Fruit fly (Drosophila melanogaster) whole organism, embryonic: Measurements from ENCODE around the gene CG31735.

ENCODE experiments used
- ATbp ChIP-seq: fragments of 200-800 bp; sonication (Bioruptor generic); optimal IDR thresholded peaks from 2 replicates; lab custom pipeline; 2017; ENCODE audit warnings: missing biosample characterization, mild to moderate bottlenecking, missing genetic modification characterization, missing genetic modification reagents
- Abd-B ChIP-seq: fragments of 200-800 bp; sonication (Bioruptor generic); optimal IDR thresholded peaks from 2 replicates; lab custom pipeline; 2018; ENCODE audit warnings: missing biosample characterization, mild to moderate bottlenecking, missing genetic modification characterization, moderate library complexity
- Ada2b ChIP-seq: fragments of 200-800 bp; sonication (Bioruptor generic); IDR thresholded peaks from 2 replicates; pipeline ENCODE4 v1.3.6; 2022; ENCODE audit warnings: missing biosample characterization, missing genetic modification characterization
- B-H2 ChIP-seq: fragments of 200-800 bp; sonication (Bioruptor generic); optimal IDR thresholded peaks from 2 replicates; lab custom pipeline; 2018; ENCODE audit warnings: missing biosample characterization, mild to moderate bottlenecking, missing genetic modification characterization
- CG10462 ChIP-seq: fragments of 200-800 bp; sonication (Bioruptor generic); optimal IDR thresholded peaks from 2 replicates; lab custom pipeline; 2016; ENCODE audit warnings: missing biosample characterization, missing genetic modification characterization
- CG10959 ChIP-seq: fragments of 200-800 bp; sonication (Bioruptor generic); IDR thresholded peaks from 2 replicates; pipeline ENCODE4 v1.3.6; 2022; ENCODE audit warnings: missing biosample characterization, missing genetic modification characterization
- CG11247 ChIP-seq: fragments of 200-800 bp; sonication (Bioruptor generic); IDR thresholded peaks from 2 replicates; pipeline ENCODE4 v1.3.6; 2022; ENCODE audit warnings: missing biosample characterization, missing genetic modification characterization
- CG13894 ChIP-seq: fragments of 200-800 bp; sonication (Bioruptor generic); optimal IDR thresholded peaks from 3 replicates; lab custom pipeline; 2018; ENCODE audit warnings: missing biosample characterization, mild to moderate bottlenecking, missing genetic modification characterization, moderate library complexity
- CG14050 ChIP-seq: fragments of 200-800 bp; sonication (Bioruptor generic); IDR thresholded peaks from 3 replicates; pipeline ENCODE4 v1.3.6; 2022; ENCODE audit warnings: missing biosample characterization, missing genetic modification characterization
- CG15073 ChIP-seq: fragments of 200-800 bp; sonication (Bioruptor generic); optimal IDR thresholded peaks from 2 replicates; lab custom pipeline; 2016; ENCODE audit warnings: missing biosample characterization, missing genetic modification characterization
- CG17359 ChIP-seq: fragments of 200-800 bp; sonication (Bioruptor generic); optimal IDR thresholded peaks from 3 replicates; lab custom pipeline; 2018; ENCODE audit warnings: missing biosample characterization, mild to moderate bottlenecking, missing genetic modification characterization, moderate library complexity
- CG17802 ChIP-seq: fragments of 200-800 bp; sonication (Bioruptor generic); optimal IDR thresholded peaks from 2 replicates; lab custom pipeline; 2018; ENCODE audit warnings: missing biosample characterization, mild to moderate bottlenecking, missing genetic modification characterization, moderate library complexity
- CG17912 ChIP-seq: fragments of 200-800 bp; sonication (Bioruptor generic); optimal IDR thresholded peaks from 2 replicates; lab custom pipeline; 2018; ENCODE audit warnings: missing biosample characterization, mild to moderate bottlenecking, missing genetic modification characterization
- CG31441 ChIP-seq: fragments of 200-800 bp; sonication (Bioruptor generic); IDR thresholded peaks from 2 replicates; pipeline ENCODE4 v1.3.6; 2022; ENCODE audit warnings: missing biosample characterization, missing genetic modification characterization
- CG34224 ChIP-seq: fragments of 200-800 bp; sonication (Bioruptor generic); IDR thresholded peaks from 3 replicates; pipeline ENCODE4 v1.3.6; 2022; ENCODE audit warnings: missing biosample characterization, missing genetic modification characterization; ENCODE audit not compliant: partially characterized antibody
- CG4730 ChIP-seq: fragments of 200-800 bp; sonication (Bioruptor generic); IDR thresholded peaks from 2 replicates; pipeline ENCODE4 v1.3.6; 2022; ENCODE audit warnings: missing biosample characterization, missing genetic modification characterization
- CG6175 ChIP-seq: fragments of 200-800 bp; sonication (Bioruptor generic); IDR thresholded peaks from 3 replicates; pipeline ENCODE4 v1.3.6; 2022; ENCODE audit warnings: missing biosample characterization, missing genetic modification characterization
- CG6765 ChIP-seq: fragments of 200-800 bp; sonication (Bioruptor generic); optimal IDR thresholded peaks from 3 replicates; lab custom pipeline; 2017; ENCODE audit warnings: missing biosample characterization, mild to moderate bottlenecking, missing genetic modification characterization
- Deaf1 ChIP-seq: fragments of 200-800 bp; optimal IDR thresholded peaks from 3 replicates; lab custom pipeline; 2019; ENCODE audit warnings: missing biosample characterization, mild to moderate bottlenecking, missing genetic modification characterization, moderate library complexity
- Dip3 ChIP-seq: fragments of 200-800 bp; sonication (Bioruptor generic); optimal IDR thresholded peaks from 3 replicates; lab custom pipeline; 2016; ENCODE audit warnings: missing biosample characterization, missing genetic modification characterization
- Fer1 ChIP-seq: fragments of 200-800 bp; sonication (Bioruptor generic); optimal IDR thresholded peaks from 2 replicates; lab custom pipeline; 2017; ENCODE audit warnings: missing biosample characterization, mild to moderate bottlenecking, missing genetic modification characterization
- H2.0 ChIP-seq: fragments of 200-800 bp; sonication (Bioruptor generic); IDR thresholded peaks from 2 replicates; pipeline ENCODE4 v1.3.6; 2022; ENCODE audit warnings: missing biosample characterization, missing genetic modification characterization
- HmgZ ChIP-seq: fragments of 200-800 bp; sonication (Bioruptor generic); optimal IDR thresholded peaks from 2 replicates; lab custom pipeline; 2018; ENCODE audit warnings: missing biosample characterization, mild to moderate bottlenecking, missing genetic modification characterization
- Hr3 ChIP-seq: fragments of 200-800 bp; sonication (Bioruptor generic); optimal IDR thresholded peaks from 3 replicates; lab custom pipeline; 2016; ENCODE audit warnings: missing biosample characterization, missing genetic modification characterization
- Kr ChIP-seq: fragments of 200-800 bp; sonication (Bioruptor generic); optimal IDR thresholded peaks from 2 replicates; lab custom pipeline; 2017; ENCODE audit warnings: missing biosample characterization, mild to moderate bottlenecking, missing genetic modification characterization
- MBD-R2 ChIP-seq: fragments of 200-800 bp; sonication (Bioruptor generic); IDR thresholded peaks from 2 replicates; pipeline ENCODE4 v1.3.6; 2022; ENCODE audit warnings: missing biosample characterization, missing genetic modification characterization
- NC2β ChIP-seq: fragments of 200-800 bp; sonication (Bioruptor generic); optimal IDR thresholded peaks from 2 replicates; lab custom pipeline; 2016; ENCODE audit warnings: missing biosample characterization, missing genetic modification characterization
- Nf-YC ChIP-seq: fragments of 200-800 bp; optimal IDR thresholded peaks from 3 replicates; lab custom pipeline; 2019; ENCODE audit warnings: missing biosample characterization, mild to moderate bottlenecking, missing genetic modification characterization, moderate library complexity
- Pdp1 ChIP-seq, 2 experiments: fragments of 200-800 bp; sonication (Bioruptor generic); optimal IDR thresholded peaks; 3 replicates each; lab custom pipeline; 2016; ENCODE audit warnings: missing biosample characterization in 2 of 2, missing genetic modification characterization in 2 of 2, mild to moderate bottlenecking in 1 of 2, moderate library complexity in 1 of 2
- Poxn ChIP-seq: fragments of 200-800 bp; sonication (Bioruptor generic); IDR thresholded peaks from 2 replicates; pipeline ENCODE4 v1.3.6; 2022; ENCODE audit warnings: missing biosample characterization, missing genetic modification characterization
- Sry-β ChIP-seq: fragments of 200-800 bp; sonication (Bioruptor generic); optimal IDR thresholded peaks from 2 replicates; lab custom pipeline; 2018; ENCODE audit warnings: missing biosample characterization, mild to moderate bottlenecking, missing genetic modification characterization, moderate library complexity
- Sry-δ ChIP-seq: fragments of 200-800 bp; sonication (Bioruptor generic); optimal IDR thresholded peaks from 2 replicates; lab custom pipeline; 2016; ENCODE audit warnings: missing biosample characterization, missing genetic modification characterization
- Xrp1 ChIP-seq: fragments of 200-800 bp; sonication (Bioruptor generic); IDR thresholded peaks from 2 replicates; pipeline ENCODE4 v1.3.6; 2022; ENCODE audit warnings: missing biosample characterization, missing genetic modification characterization
- aop ChIP-seq: fragments of 200-800 bp; sonication (Bioruptor generic); IDR thresholded peaks from 2 replicates; pipeline ENCODE4 v1.3.6; 2022; ENCODE audit warnings: missing biosample characterization, missing genetic modification characterization
- ap ChIP-seq: fragments of 200-800 bp; sonication (Bioruptor generic); IDR thresholded peaks from 2 replicates; pipeline ENCODE4 v1.3.6; 2022; ENCODE audit warnings: missing biosample characterization, missing genetic modification characterization
- ase ChIP-seq: fragments of 200-800 bp; sonication (Bioruptor generic); IDR thresholded peaks from 3 replicates; pipeline ENCODE4 v1.3.6; 2022; ENCODE audit warnings: missing biosample characterization, missing genetic modification characterization
- bsh ChIP-seq, 2 experiments: fragments of 200-800 bp; sonication (Bioruptor generic); optimal IDR thresholded peaks; 2 replicates each; lab custom pipeline; 2017 to 2018; ENCODE audit warnings: mild to moderate bottlenecking in 2 of 2, missing biosample characterization in 2 of 2, missing genetic modification characterization in 2 of 2, moderate library complexity in 1 of 2
- cad ChIP-seq: fragments of >200 bp; optimal IDR thresholded peaks from 2 replicates; lab custom pipeline; 2017; ENCODE audit warnings: missing biosample characterization, missing genetic modification characterization
- dan ChIP-seq: fragments of 200-800 bp; sonication (Bioruptor generic); IDR thresholded peaks from 2 replicates; pipeline ENCODE4 v1.3.6; 2022; ENCODE audit warnings: missing biosample characterization, missing genetic modification characterization
- ewg ChIP-seq: fragments of 200-800 bp; sonication (Bioruptor generic); optimal IDR thresholded peaks from 3 replicates; lab custom pipeline; 2017; ENCODE audit warnings: mild to moderate bottlenecking, missing biosample characterization, missing genetic modification reagents, missing genetic modification characterization
- gem ChIP-seq: fragments of 200-800 bp; sonication (Bioruptor generic); optimal IDR thresholded peaks from 2 replicates; lab custom pipeline; 2019; ENCODE audit warnings: missing biosample characterization, mild to moderate bottlenecking, missing genetic modification characterization, moderate library complexity
- grn ChIP-seq: fragments of 200-800 bp; sonication (Bioruptor generic); optimal IDR thresholded peaks from 3 replicates; lab custom pipeline; 2017; ENCODE audit warnings: missing biosample characterization, missing genetic modification characterization
- ham ChIP-seq: fragments of 200-800 bp; sonication (Bioruptor generic); IDR thresholded peaks from 2 replicates; pipeline ENCODE4 v1.3.6; 2022; ENCODE audit warnings: missing biosample characterization, missing genetic modification characterization
- hkb ChIP-seq, 2 experiments: fragments of 200-800 bp in 1 of 2; fragments of >200 bp in 1 of 2; sonication (Bioruptor generic) in 1 of 2; IDR thresholded peaks in 1 of 2; optimal IDR thresholded peaks in 1 of 2; 2 replicates each; pipeline versions ENCODE4 v1.3.6 to Lab custom; 2017 to 2022; ENCODE audit warnings: missing biosample characterization in 1 of 2, missing genetic modification characterization in 1 of 2
- pzg ChIP-seq: fragments of 200-800 bp; sonication (Bioruptor generic); optimal IDR thresholded peaks from 3 replicates; lab custom pipeline; 2018; ENCODE audit warnings: missing biosample characterization, mild to moderate bottlenecking, missing genetic modification characterization, moderate library complexity
- ro ChIP-seq: fragments of 200-800 bp; sonication (Bioruptor generic); IDR thresholded peaks from 2 replicates; pipeline ENCODE4 v1.3.6; 2022; ENCODE audit warnings: missing biosample characterization, missing genetic modification characterization
- sc ChIP-seq, 3 experiments: fragments of >200 bp in 2 of 3; fragments of 200-800 bp in 1 of 3; sonication (Bioruptor generic) in 1 of 3; optimal IDR thresholded peaks; 2 replicates in 2 of 3; 3 replicates in 1 of 3; lab custom pipeline; 2017; ENCODE audit warnings: mild to moderate bottlenecking in 1 of 3, missing biosample characterization in 1 of 3, missing genetic modification characterization in 1 of 3, missing genetic modification reagents in 1 of 3
- slou ChIP-seq: fragments of 200-800 bp; sonication (Bioruptor generic); optimal IDR thresholded peaks from 3 replicates; lab custom pipeline; 2016; ENCODE audit warnings: missing biosample characterization, missing genetic modification characterization
- sr ChIP-seq: fragments of 200-800 bp; sonication (Bioruptor generic); IDR thresholded peaks from 3 replicates; pipeline ENCODE4 v1.3.6; 2022; ENCODE audit warnings: missing biosample characterization, missing genetic modification characterization
- tup ChIP-seq: fragments of 200-800 bp; sonication (Bioruptor generic); optimal IDR thresholded peaks from 2 replicates; lab custom pipeline; 2016; ENCODE audit warnings: missing biosample characterization, mild to moderate bottlenecking, missing genetic modification characterization, moderate library complexity
- vfl ChIP-seq: fragments of 200-800 bp; sonication (Bioruptor generic); optimal IDR thresholded peaks from 2 replicates; lab custom pipeline; 2016; ENCODE audit warnings: missing biosample characterization, missing genetic modification characterization

The CG31735 gene

DNA sequence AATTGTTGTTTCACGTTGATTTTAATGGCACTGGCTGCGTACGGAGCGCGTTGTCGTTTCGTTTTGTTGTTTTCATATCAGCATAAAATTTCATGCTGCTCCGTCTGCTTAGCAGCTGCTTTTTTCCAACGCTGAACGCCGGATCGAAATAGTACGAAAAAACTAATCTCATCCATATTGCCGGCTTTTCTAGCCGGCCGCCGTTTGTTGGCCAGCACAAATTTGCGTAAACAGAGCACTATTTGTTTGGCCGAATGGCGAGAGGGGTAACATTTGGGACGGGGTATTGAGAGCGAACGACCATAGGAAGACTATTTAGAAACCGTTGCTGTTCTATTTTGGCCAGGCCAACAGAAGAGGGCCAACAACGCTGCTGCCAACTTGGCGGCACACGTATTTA is 14.6 kb downstream of the CG31735 start:
- TF ChIP-seq CG31441 (GFP tag; lab: Robert Waterston, UW) (no peak), CG14050 (no peak), CG10462 (GFP tag; lab: Kevin White, UChicago) (no peak), ham (GFP tag; lab: Robert Waterston, UW) (no peak), ap (GFP tag; lab: Robert Waterston, UW) (no peak), sc (optimal IDR thresholded peaks at IDR 0.05; lab: Kevin White, UChicago) (no peak), sc (GFP tag; optimal IDR thresholded peaks at IDR 0.05; lab: Kevin White, UChicago) (no peak), Pdp1 (GFP tag; optimal IDR thresholded peaks at IDR 0.05; lab: Kevin White, UChicago) (peak in 1 of 2 experiments; percentile 36), grn (GFP tag; lab: Kevin White, UChicago) (no peak), Abd-B (GFP tag; lab: Kevin White, UChicago) (peak; percentile 7), CG10959 (no peak), slou (GFP tag; lab: Kevin White, UChicago) (no peak), gem (tag; lab: Kevin White, UChicago) (no peak), CG6175 (GFP tag; lab: Robert Waterston, UW) (no peak), bsh (GFP tag; optimal IDR thresholded peaks at IDR 0.05; lab: Kevin White, UChicago) (no peak), CG15073 (GFP tag; lab: Kevin White, UChicago) (no peak), ase (GFP tag; lab: Robert Waterston, UW) (0 out of 3 replicates have a peak, but pooled peaks have one; percentile 38), MBD-R2 (GFP tag; lab: Robert Waterston, UW) (no peak), pzg (GFP tag; lab: Kevin White, UChicago) (no peak), hkb (optimal IDR thresholded peaks at IDR 0.05; lab: Kevin White, UChicago) (no peak), hkb (GFP tag; IDR thresholded peaks at IDR 0.05; lab: Robert Waterston, UW) (no peak), ewg (GFP tag; lab: Kevin White, UChicago) (no peak), H2.0 (GFP tag; lab: Robert Waterston, UW) (no peak), CG17359 (no peak), CG11247 (GFP tag; lab: Robert Waterston, UW) (no peak), CG6765 (GFP tag; lab: Kevin White, UChicago) (no peak), Hr3 (no peak), CG13894 (tag; lab: Kevin White, UChicago) (peak; percentile 39), cad (GFP tag; lab: Kevin White, UChicago) (no peak), ro (GFP tag; lab: Robert Waterston, UW) (no peak), sr (no peak), B-H2 (GFP tag; lab: Kevin White, UChicago) (peak; percentile 66), CG4730 (GFP tag; lab: Robert Waterston, UW) (no peak), Ada2b (GFP tag; lab: Robert Waterston, UW) (no peak), HmgZ (peak; percentile 64), vfl (GFP tag; lab: Kevin White, UChicago) (no peak), CG17802 (no peak), Sry-β (GFP tag; lab: Kevin White, UChicago) (no peak), dan (GFP tag; lab: Robert Waterston, UW) (no peak), Xrp1 (GFP tag; lab: Robert Waterston, UW) (no peak), NC2β (GFP tag; lab: Kevin White, UChicago) (no peak), ATbp (GFP tag; lab: Kevin White, UChicago) (no peak), Nf-YC (tag; lab: Kevin White, UChicago) (peak; percentile 9), Poxn (GFP tag; lab: Robert Waterston, UW) (no peak), Dip3 (GFP tag; lab: Kevin White, UChicago) (no peak), Deaf1 (tag; lab: Kevin White, UChicago) (peak; percentile 59), aop (GFP tag; lab: Robert Waterston, UW) (no peak), Sry-δ (GFP tag; lab: Kevin White, UChicago) (no peak), Fer1 (GFP tag; lab: Kevin White, UChicago) (peak; percentile 56), tup (no peak), CG34224 (peak; percentile 53; the same call in 1 of the 3 replicates), Kr (GFP tag; lab: Kevin White, UChicago) (no peak), CG17912 (peak; percentile 46)
